Worm (Caenorhabditis elegans) whole organism, mixed stage, embryonic: ENCODE data around the gene rsp-7.

Source experiments
- M03D4.4 ChIP-seq: sonication (generic microtip); optimal IDR thresholded peaks from 2 replicates; lab custom pipeline; 2017; ENCODE audit warnings: mild to moderate bottlenecking, missing genetic modification characterization, missing compliant biosample characterization
- bed-3 ChIP-seq: fragments of 200-800 bp; sonication (Bioruptor generic); optimal IDR thresholded peaks from 3 replicates; lab custom pipeline; 2018; ENCODE audit warnings: mild to moderate bottlenecking, missing genetic modification characterization, moderate library complexity, missing compliant biosample characterization
- blmp-1 ChIP-seq: fragments of 150-350 bp; optimal IDR thresholded peaks from 2 replicates; lab custom pipeline; 2014; ENCODE audit warnings: missing biosample characterization, missing genetic modification characterization
- ceh-43 ChIP-seq: fragments of 200-800 bp; sonication (Bioruptor generic); optimal IDR thresholded peaks from 2 replicates; lab custom pipeline; 2018; ENCODE audit warnings: mild to moderate bottlenecking, missing genetic modification characterization, moderate library complexity, missing compliant biosample characterization
- ceh-83 ChIP-seq: fragments of 200-800 bp; sonication (Bioruptor generic); optimal IDR thresholded peaks from 2 replicates; lab custom pipeline; 2018; ENCODE audit warnings: mild to moderate bottlenecking, missing genetic modification characterization, missing compliant biosample characterization
- ces-1 ChIP-seq: fragments of 150-350 bp; optimal IDR thresholded peaks from 2 replicates; lab custom pipeline; 2014; ENCODE audit warnings: missing biosample characterization, missing genetic modification reagents, missing genetic modification characterization
- cnd-1 ChIP-seq: fragments of 200-800 bp; sonication (Bioruptor generic); optimal IDR thresholded peaks from 2 replicates; lab custom pipeline; 2018; ENCODE audit warnings: mild to moderate bottlenecking, missing genetic modification characterization, missing compliant biosample characterization
- drap-1 ChIP-seq: fragments of 200-800 bp; sonication (Bioruptor generic); optimal IDR thresholded peaks from 3 replicates; lab custom pipeline; 2018; ENCODE audit warnings: mild to moderate bottlenecking, missing genetic modification characterization, missing compliant biosample characterization
- elt-1 ChIP-seq: sonication (generic microtip); optimal IDR thresholded peaks from 2 replicates; lab custom pipeline; 2017; ENCODE audit warnings: missing genetic modification characterization, mild to moderate bottlenecking, missing compliant biosample characterization, antibody characterized with exemption, moderate library complexity, borderline replicate concordance; ENCODE audit not compliant: insufficient read depth
- elt-3 ChIP-seq: fragments of 150-350 bp; optimal IDR thresholded peaks from 2 replicates; lab custom pipeline; 2014; ENCODE audit warnings: missing biosample characterization, missing genetic modification characterization
- flh-1 ChIP-seq: fragments of 200-800 bp; sonication (Bioruptor generic); optimal IDR thresholded peaks from 2 replicates; lab custom pipeline; 2018; ENCODE audit warnings: mild to moderate bottlenecking, missing genetic modification characterization, moderate library complexity, missing compliant biosample characterization
- ham-2 ChIP-seq: fragments of 200-800 bp; sonication (Bioruptor generic); optimal IDR thresholded peaks from 2 replicates; lab custom pipeline; 2018; ENCODE audit warnings: mild to moderate bottlenecking, missing genetic modification characterization, missing compliant biosample characterization
- hlh-1 ChIP-seq: fragments of 150-350 bp; optimal IDR thresholded peaks from 2 replicates; lab custom pipeline; 2014; ENCODE audit warnings: missing biosample characterization, missing genetic modification reagents, missing genetic modification characterization
- lin-13 ChIP-seq: fragments of 150-350 bp; optimal IDR thresholded peaks from 2 replicates; lab custom pipeline; 2014; ENCODE audit warnings: missing biosample characterization, missing genetic modification characterization
- lin-32 ChIP-seq: fragments of 200-800 bp; sonication (Bioruptor generic); optimal IDR thresholded peaks from 2 replicates; lab custom pipeline; 2018; ENCODE audit warnings: mild to moderate bottlenecking, missing genetic modification characterization, missing compliant biosample characterization
- mab-5 ChIP-seq: fragments of 150-350 bp; optimal IDR thresholded peaks from 2 replicates; lab custom pipeline; 2014; ENCODE audit warnings: missing biosample characterization, missing genetic modification characterization
- mls-2 ChIP-seq: sonication (generic microtip); optimal IDR thresholded peaks from 2 replicates; lab custom pipeline; 2016; ENCODE audit warnings: mild to moderate bottlenecking, missing genetic modification characterization, moderate library complexity, missing compliant biosample characterization
- nhr-12 ChIP-seq: fragments of 150-350 bp; optimal IDR thresholded peaks from 2 replicates; lab custom pipeline; 2014; ENCODE audit warnings: missing biosample characterization, missing genetic modification characterization
- nhr-2 ChIP-seq: fragments of 150-350 bp; optimal IDR thresholded peaks from 2 replicates; lab custom pipeline; 2014; ENCODE audit warnings: missing biosample characterization, missing genetic modification characterization
- nhr-237 ChIP-seq: fragments of 150-350 bp; optimal IDR thresholded peaks from 2 replicates; lab custom pipeline; 2014; ENCODE audit warnings: missing biosample characterization, missing genetic modification characterization
- nhr-28 ChIP-seq: fragments of 150-350 bp; optimal IDR thresholded peaks from 2 replicates; lab custom pipeline; 2014; ENCODE audit warnings: missing biosample characterization, missing genetic modification characterization
- nhr-76 ChIP-seq: sonication (generic microtip); optimal IDR thresholded peaks from 2 replicates; lab custom pipeline; 2017; ENCODE audit warnings: missing biosample characterization, missing genetic modification characterization
- pha-4 ChIP-seq: fragments of 150-350 bp; optimal IDR thresholded peaks from 2 replicates; lab custom pipeline; 2018; ENCODE audit warnings: missing biosample characterization, missing genetic modification reagents, missing genetic modification characterization
- snpc-4 ChIP-seq: fragments of 150-350 bp; optimal IDR thresholded peaks from 2 replicates; lab custom pipeline; 2014; ENCODE audit warnings: missing biosample characterization, missing genetic modification characterization
- tbx-8 ChIP-seq: fragments of 200-800 bp; sonication (Bioruptor generic); optimal IDR thresholded peaks from 2 replicates; lab custom pipeline; 2018; ENCODE audit warnings: mild to moderate bottlenecking, missing genetic modification characterization, moderate library complexity, missing compliant biosample characterization
- unc-120 ChIP-seq: sonication (generic microtip); optimal IDR thresholded peaks from 2 replicates; lab custom pipeline; 2017; ENCODE audit warnings: missing genetic modification characterization, missing compliant biosample characterization; ENCODE audit not compliant: poor library complexity, severe bottlenecking
- unc-62 ChIP-seq: fragments of 150-350 bp; optimal IDR thresholded peaks from 2 replicates; lab custom pipeline; 2014; ENCODE audit warnings: missing biosample characterization, missing genetic modification reagents, missing genetic modification characterization
- zip-8 ChIP-seq: fragments of 150-350 bp; optimal IDR thresholded peaks from 2 replicates; lab custom pipeline; 2014; ENCODE audit warnings: missing biosample characterization, missing genetic modification characterization
- ztf-11 ChIP-seq: fragments of 150-350 bp; optimal IDR thresholded peaks from 2 replicates; lab custom pipeline; 2014; ENCODE audit warnings: missing biosample characterization, missing genetic modification characterization

The rsp-7 gene

ce11 chrII:10654435-10654834 lies 4.6 kb upstream of the rsp-7 start:
- TF ChIP-seq nhr-28 (tag; lab: Kevin White, UChicago) (no peak), mab-5 (tag; lab: Kevin White, UChicago) (no peak), zip-8 (tag; lab: Kevin White, UChicago) (no peak), ham-2 (GFP tag; lab: Kevin White, UChicago) (no peak), ces-1 (GFP tag; lab: Kevin White, UChicago) (no peak), hlh-1 (no peak), elt-1 (tag; lab: Kevin White, UChicago) (no peak), unc-120 (no peak), bed-3 (no peak), mls-2 (tag; lab: Kevin White, UChicago) (no peak), lin-32 (no peak), M03D4.4 (tag; lab: Kevin White, UChicago) (no peak)

ce11 chrII:10656395-10656794 lies 2.6 kb upstream of the rsp-7 start:
- TF ChIP-seq lin-32 (no peak), lin-13 (tag; lab: Kevin White, UChicago) (no peak), ces-1 (GFP tag; lab: Kevin White, UChicago) (no peak), ceh-83 (no peak), zip-8 (tag; lab: Kevin White, UChicago) (no peak), nhr-76 (tag; lab: Kevin White, UChicago) (no peak)

ce11 chrII:10657632-10658108 lies 1.3 kb upstream of the rsp-7 start, which contains the start of gene lact-3:
lact-3 (minus strand) TSS chrII:10657682.
- TF ChIP-seq bed-3 = no peak
- TF ChIP-seq lin-13 (tag; lab: Kevin White, UChicago) = no peak
- TF ChIP-seq snpc-4 = no peak
- no peak for TF ChIP-seq ceh-43 (GFP tag; lab: Kevin White, UChicago)
- no peak for TF ChIP-seq hlh-1
- no peak for TF ChIP-seq cnd-1 (tag; lab: Kevin White, UChicago)
- TF ChIP-seq nhr-12 = no peak
- no peak for TF ChIP-seq ham-2 (GFP tag; lab: Kevin White, UChicago)
- no peak for TF ChIP-seq elt-1 (tag; lab: Kevin White, UChicago)
- no peak for TF ChIP-seq elt-3 (tag; lab: Kevin White, UChicago)
- TF ChIP-seq unc-62 (GFP tag; lab: Kevin White, UChicago) = no peak
- no peak for TF ChIP-seq pha-4 (tag; lab: Kevin White, UChicago)
- no peak for TF ChIP-seq M03D4.4 (tag; lab: Kevin White, UChicago)
- no peak for TF ChIP-seq ceh-83
- no peak for TF ChIP-seq lin-32
- TF ChIP-seq mab-5 (tag; lab: Kevin White, UChicago) = no peak
- TF ChIP-seq flh-1 (GFP tag; lab: Kevin White, UChicago) = no peak
- no peak for TF ChIP-seq nhr-76 (tag; lab: Kevin White, UChicago)
- no peak for TF ChIP-seq blmp-1

- TF ChIP-seq mls-2 (tag; lab: Kevin White, UChicago) = no peak
- TF ChIP-seq mab-5 (tag; lab: Kevin White, UChicago) = no peak
- no peak for TF ChIP-seq snpc-4
- TF ChIP-seq nhr-237 (tag; lab: Kevin White, UChicago) = no peak
- TF ChIP-seq lin-32 = no peak
Measured at ce11 chrII:10659585-10659984, 579 bp downstream of the rsp-7 start.

DNA sequence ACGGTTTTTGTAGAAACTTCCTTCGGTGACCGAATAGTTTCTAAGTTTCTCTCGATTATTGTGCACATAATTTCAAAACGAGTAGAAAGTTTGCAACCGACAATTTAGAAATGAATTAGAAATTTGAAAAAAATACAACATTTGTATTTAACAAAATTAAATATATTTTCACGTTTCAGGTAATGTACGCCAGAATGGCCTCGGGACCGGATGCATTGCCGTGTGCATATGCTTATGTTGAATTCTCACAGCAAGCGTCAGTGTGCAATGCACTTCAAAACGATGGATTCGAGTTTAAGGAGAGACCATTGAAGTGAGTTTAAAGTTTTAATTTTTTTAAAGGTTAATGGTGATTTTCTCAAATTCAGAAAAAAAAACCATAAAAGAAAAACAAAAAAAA lies 1.9 kb downstream of the rsp-7 start, which contains the start of gene marc-2:
TSS of gene marc-2 (minus strand) at position 101 of the 400 bp plus-strand sequence.
- TF ChIP-seq hlh-1 (no peak), elt-3 (tag; lab: Kevin White, UChicago) (no peak), M03D4.4 (tag; lab: Kevin White, UChicago) (no peak), nhr-76 (tag; lab: Kevin White, UChicago) (no peak), pha-4 (tag; lab: Kevin White, UChicago) (no peak), tbx-8 (GFP tag; lab: Kevin White, UChicago) (no peak), ztf-11 (tag; lab: Kevin White, UChicago) (no peak), nhr-2 (tag; lab: Kevin White, UChicago) (no peak), ces-1 (GFP tag; lab: Kevin White, UChicago) (no peak), bed-3 (no peak), cnd-1 (tag; lab: Kevin White, UChicago) (no peak), drap-1 (GFP tag; lab: Kevin White, UChicago) (no peak)
- TF ChIP-seq, all 35 proteins: peak for 0
